Fruit fly (Drosophila melanogaster) whole organism, larva: Measurements from ENCODE around the gene CG33923.

Source experiments
- noc ChIP-seq: fragments of 200-800 bp; sonication (Bioruptor generic); optimal IDR thresholded peaks from 3 replicates; lab custom pipeline; 2019; ENCODE audit warnings: missing biosample characterization, mild to moderate bottlenecking, missing genetic modification characterization, moderate library complexity

The CG33923 gene

dm6 chr2L:1341995-1342394, at the start of gene CG33923:
Gene CG33923 (minus strand): TSS chr2L:1342095.
- TF ChIP-seq noc (tag; lab: Kevin White, UChicago) = no peak

dm6 chr2L:1390271-1390670, 48.4 kb upstream of the CG33923 start:
- no peak for TF ChIP-seq noc (tag; lab: Kevin White, UChicago)

dm6 chr2L:1387811-1388210, 45.9 kb upstream of the CG33923 start:
- no peak for TF ChIP-seq noc (tag; lab: Kevin White, UChicago)

- no peak for TF ChIP-seq noc (tag; lab: Kevin White, UChicago)
These were observed 44.6 kb upstream of the CG33923 start for dm6 chr2L:1386512-1386911.

- TF ChIP-seq noc (tag; lab: Kevin White, UChicago) = no peak
These were observed 35.7 kb upstream of the CG33923 start for dm6 chr2L:1377635-1378034.

dm6 chr2L:1367696-1368095, 25.8 kb upstream of the CG33923 start, which contains the start of gene CG14346:
Gene CG14346 (plus strand): TSS chr2L:1367996.
- no peak for TF ChIP-seq noc (tag; lab: Kevin White, UChicago)

- no peak for TF ChIP-seq noc (tag; lab: Kevin White, UChicago)
These were observed 23.1 kb upstream of the CG33923 start for dm6 chr2L:1365037-1365436.

- TF ChIP-seq noc (tag; lab: Kevin White, UChicago) = no peak
These were observed 20.1 kb upstream of the CG33923 start, which contains the start of gene NLaz for dm6 chr2L:1361771-1362632. Gene NLaz (minus strand): TSS chr2L:1361821.

dm6 chr2L:1359690-1360089, 17.8 kb upstream of the CG33923 start, which contains the start of gene CG31659:
Gene CG31659 (minus strand): TSS chr2L:1359790.
- TF ChIP-seq noc (tag; lab: Kevin White, UChicago) = no peak

dm6 chr2L:1355824-1356223, 13.9 kb upstream of the CG33923 start, which contains the start of gene CG5565:
Gene CG5565 (minus strand): TSS chr2L:1355924.
- no peak for TF ChIP-seq noc (tag; lab: Kevin White, UChicago)

- TF ChIP-seq noc (tag; lab: Kevin White, UChicago) = no peak
These were observed 12.9 kb upstream of the CG33923 start, which contains the start of gene CG31924 for dm6 chr2L:1354819-1355218. Gene CG31924 (minus strand): TSS chr2L:1354919.

dm6 chr2L:1354009-1354408, 12.1 kb upstream of the CG33923 start, which contains the start of gene CG5561:
Gene CG5561 (minus strand): TSS chr2L:1354109.
- no peak for TF ChIP-seq noc (tag; lab: Kevin White, UChicago)

dm6 chr2L:1352768-1353167, 10.9 kb upstream of the CG33923 start, which contains the start of gene CG5556:
Gene CG5556 (minus strand): TSS chr2L:1352868.
- no peak for TF ChIP-seq noc (tag; lab: Kevin White, UChicago)

- TF ChIP-seq noc (tag; lab: Kevin White, UChicago) = no peak
These were observed 4.1 kb upstream of the CG33923 start for dm6 chr2L:1346034-1346433.

- no peak for TF ChIP-seq noc (tag; lab: Kevin White, UChicago)
These were observed 2.2 kb upstream of the CG33923 start, which contains the start of the genes CG33922 and Cdlc2 for dm6 chr2L:1344071-1344470. Gene CG33922 (minus strand): TSS chr2L:1344171. Gene Cdlc2 (plus strand): TSS chr2L:1344400.

dm6 chr2L:1333828-1334227, 8.1 kb downstream of the CG33923 start, which contains the start of gene CG5440:
Gene CG5440 (plus strand): TSS chr2L:1334128.
- no peak for TF ChIP-seq noc (tag; lab: Kevin White, UChicago)
